Fruit fly (Drosophila melanogaster) Kc167 (cell line): ENCODE measurements around the gene GlnRS.

ENCODE experiments used
- Myc ChIP-seq: fragments of >200 bp; optimal IDR thresholded peaks from 2 replicates; lab custom pipeline; 2017; ENCODE audit warnings: missing external identifiers
- Sin3A ChIP-seq: fragments of >200 bp; optimal IDR thresholded peaks from 2 replicates; lab custom pipeline; 2018; ENCODE audit warnings: missing external identifiers
- h ChIP-seq: fragments of >200 bp; optimal IDR thresholded peaks from 3 replicates; lab custom pipeline; 2018; ENCODE audit warnings: missing external identifiers
- insv ChIP-seq: fragments of >200 bp; optimal IDR thresholded peaks from 3 replicates; lab custom pipeline; 2018; ENCODE audit warnings: missing external identifiers
- psq ChIP-seq: fragments of >200 bp; optimal IDR thresholded peaks from 2 replicates; lab custom pipeline; 2017; ENCODE audit warnings: missing external identifiers
- ttk ChIP-seq: sonication (Bioruptor generic); optimal IDR thresholded peaks from 2 replicates; lab custom pipeline; 2017; ENCODE audit warnings: missing external identifiers

dm6 chr3R:25285173-25285572 lies 19.7 kb upstream of the GlnRS start, which contains the start of gene CG31104:
- TF ChIP-seq h (lab: Kevin White, UChicago) (no peak), Sin3A (lab: Kevin White, UChicago) (no peak), psq (lab: Kevin White, UChicago) (no peak), insv (lab: Kevin White, UChicago) (no peak), ttk (no peak), Myc (lab: Kevin White, UChicago) (no peak)
